Fruit fly (Drosophila melanogaster) whole organism, wandering third instar larva: ENCODE results near the gene CG12289.

Experiments used
- Hr83 ChIP-seq: fragments of 200-300 bp; sonication (Bioruptor generic); optimal IDR thresholded peaks from 2 replicates; lab custom pipeline; 2016; ENCODE audit warnings: missing biosample characterization, mild to moderate bottlenecking, missing genetic modification characterization, moderate library complexity; ENCODE audit not compliant: poor library complexity, severe bottlenecking
- Rel ChIP-seq, 2 experiments: fragments of 200-800 bp; sonication (Bioruptor generic) in 1 of 2; optimal IDR thresholded peaks; 2 replicates in 1 of 2; 3 replicates in 1 of 2; lab custom pipeline; 2016 to 2019; ENCODE audit warnings: mild to moderate bottlenecking in 2 of 2, missing biosample characterization in 2 of 2, missing genetic modification characterization in 2 of 2, moderate library complexity in 1 of 2
- fru ChIP-seq: fragments of 200-800 bp; sonication (Bioruptor generic); optimal IDR thresholded peaks from 3 replicates; lab custom pipeline; 2016; ENCODE audit warnings: missing biosample characterization, mild to moderate bottlenecking, missing genetic modification characterization
- h ChIP-seq: fragments of 200-800 bp; sonication (Bioruptor generic); optimal IDR thresholded peaks from 3 replicates; lab custom pipeline; 2016; ENCODE audit warnings: missing biosample characterization, mild to moderate bottlenecking, missing genetic modification characterization
- psq ChIP-seq: fragments of 200-800 bp; sonication (Bioruptor generic); optimal IDR thresholded peaks from 3 replicates; lab custom pipeline; 2017; ENCODE audit warnings: missing biosample characterization, mild to moderate bottlenecking, missing genetic modification characterization, moderate library complexity
- tai ChIP-seq: sonication (Bioruptor generic); optimal IDR thresholded peaks from 2 replicates; lab custom pipeline; 2016; ENCODE audit warnings: missing biosample characterization, missing genetic modification characterization
- woc ChIP-seq: sonication (Bioruptor generic); optimal IDR thresholded peaks from 2 replicates; lab custom pipeline; 2016; ENCODE audit warnings: missing biosample characterization, mild to moderate bottlenecking, missing genetic modification characterization

DNA sequence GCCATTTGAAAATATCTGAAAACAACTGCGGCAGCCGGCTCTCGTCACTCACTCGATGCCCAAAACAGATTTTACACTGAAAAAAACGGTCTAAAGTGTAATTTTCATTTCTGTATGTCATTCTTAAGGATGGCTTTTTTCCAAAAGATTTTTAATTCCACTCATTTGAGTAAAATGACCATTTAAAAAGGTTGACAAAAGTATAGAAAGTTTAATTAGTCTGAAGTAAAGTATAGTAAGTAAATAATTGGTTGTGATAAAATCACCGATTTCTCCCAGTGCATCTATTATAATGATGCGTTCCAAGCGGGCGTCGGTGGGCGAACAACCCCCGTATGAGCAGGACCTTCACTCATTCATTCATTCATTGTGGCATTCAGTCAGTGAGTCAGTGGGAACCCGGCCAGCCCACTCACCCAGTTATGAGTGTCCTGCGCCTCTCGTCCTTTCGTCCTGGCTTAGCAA, 35.9 kb downstream of the CG12289 start:
- TF ChIP-seq h (GFP tag; lab: Kevin White, UChicago): peak; percentile 47
- peak; percentile 51 for TF ChIP-seq woc
- TF ChIP-seq psq (GFP tag; lab: Kevin White, UChicago): peak; percentile 30
- TF ChIP-seq tai (GFP tag; lab: Kevin White, UChicago): no peak
- no peak for TF ChIP-seq Hr83
- TF ChIP-seq Rel (GFP tag; optimal IDR thresholded peaks at IDR 0.05; lab: Kevin White, UChicago): no peak
- TF ChIP-seq Rel (tag; optimal IDR thresholded peaks at IDR 0.05; lab: Kevin White, UChicago): no peak
- peak; percentile 61 for TF ChIP-seq fru (GFP tag; lab: Kevin White, UChicago)
